Fruit fly (Drosophila melanogaster) whole organism: ENCODE data around the gene Msh6.

Source experiments
- EcR ChIP-seq, 2 experiments: fragments of >200 bp; optimal IDR thresholded peaks; 2 replicates each; lab custom pipeline; 2017; ENCODE audit warnings: missing biosample characterization in 2 of 2, missing genetic modification characterization in 2 of 2, missing genetic modification reagents in 2 of 2
- psq ChIP-seq: fragments of >200 bp; optimal IDR thresholded peaks from 2 replicates; lab custom pipeline; 2017
- usp ChIP-seq: fragments of >200 bp; optimal IDR thresholded peaks from 2 replicates; lab custom pipeline; 2017; ENCODE audit warnings: missing biosample characterization, missing genetic modification characterization, mixed read lengths

DNA sequence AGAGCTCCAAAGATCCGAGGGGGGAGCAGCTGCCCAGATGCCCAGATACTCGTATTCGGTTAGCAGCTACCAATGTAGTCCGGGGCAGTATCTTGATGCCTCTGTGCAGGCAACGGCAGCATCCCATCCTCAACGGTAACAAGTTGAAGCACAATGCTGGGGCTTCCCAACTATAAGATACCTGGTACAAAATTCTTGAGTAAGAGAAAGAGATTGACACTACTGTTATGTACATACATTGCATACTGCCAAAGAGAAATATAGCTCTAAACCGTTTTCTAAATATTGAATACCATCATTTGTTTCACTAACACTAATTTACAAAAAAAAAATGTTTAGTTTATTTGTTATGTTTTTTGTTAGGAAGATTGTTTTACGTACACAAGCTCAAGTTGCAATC, 31.3 kb upstream of the Msh6 start:
- TF ChIP-seq psq (lab: Kevin White, UChicago), result no peak
- no peak for TF ChIP-seq usp
- TF ChIP-seq EcR (GFP tag; optimal IDR thresholded peaks at IDR 0.05; lab: Kevin White, UChicago), result no peak
